Worm (Caenorhabditis elegans): ENCODE data around the gene ugt-44.

ce11 chrIV:10507586-10507985, 38.0 kb downstream of the ugt-44 start:
- TF ChIP-seq snpc-4 (tag; optimal IDR thresholded peaks at IDR 0.05) (no peak), nhr-102 (tag; optimal IDR thresholded peaks at IDR 0.05) (no peak), mdl-1 (tag; optimal IDR thresholded peaks at IDR 0.05) (no peak), lir-3 (tag; optimal IDR thresholded peaks at IDR 0.05) (no peak), nhr-25 (tag; optimal IDR thresholded peaks at IDR 0.05; ENCODE audit: borderline replicate concordance, insufficient read depth) (no peak)

All from whole organism, L4 larva.